Fruit fly (Drosophila melanogaster) whole organism, embryonic: ENCODE data around the gene CG17207.
A peak's percentile ranks its signal among the peaks of the same experiment; 100 is the strongest.

Source experiments
- Ada2b ChIP-seq: fragments of 200-800 bp; sonication (Bioruptor generic); IDR thresholded peaks from 2 replicates; pipeline ENCODE4 v1.3.6; 2022; ENCODE audit warnings: missing biosample characterization, missing genetic modification characterization
- Atf3 ChIP-seq: fragments of 200-800 bp; sonication (Bioruptor generic); optimal IDR thresholded peaks from 3 replicates; lab custom pipeline; 2016; ENCODE audit warnings: missing biosample characterization, missing genetic modification characterization
- Awh ChIP-seq: fragments of 200-800 bp; sonication (Bioruptor generic); IDR thresholded peaks from 2 replicates; pipeline ENCODE4, ENCODE4 v1.3.6; 2022; ENCODE audit warnings: missing biosample characterization, missing genetic modification characterization
- CG12769 ChIP-seq: fragments of 200-800 bp; sonication (Bioruptor generic); optimal IDR thresholded peaks from 2 replicates; lab custom pipeline; 2019; ENCODE audit warnings: missing biosample characterization, mild to moderate bottlenecking, missing genetic modification characterization, moderate library complexity
- CG1529 ChIP-seq: fragments of 200-800 bp; sonication (Bioruptor generic); optimal IDR thresholded peaks from 3 replicates; lab custom pipeline; 2018; ENCODE audit warnings: missing biosample characterization, missing genetic modification characterization
- CG1647 ChIP-seq: fragments of 200-800 bp; sonication (Bioruptor generic); optimal IDR thresholded peaks from 3 replicates; lab custom pipeline; 2016; ENCODE audit warnings: missing biosample characterization, missing genetic modification characterization
- CG2120 ChIP-seq: fragments of 200-800 bp; sonication (Bioruptor generic); optimal IDR thresholded peaks from 3 replicates; lab custom pipeline; 2016; ENCODE audit warnings: missing biosample characterization, missing genetic modification characterization
- CG2889 ChIP-seq: fragments of 200-800 bp; sonication (Bioruptor generic); IDR thresholded peaks from 3 replicates; pipeline ENCODE4 v1.3.6; 2022; ENCODE audit warnings: missing biosample characterization, missing genetic modification characterization
- CG30403 ChIP-seq: fragments of 200-800 bp; sonication (Bioruptor generic); optimal IDR thresholded peaks from 3 replicates; lab custom pipeline; 2016; ENCODE audit warnings: missing biosample characterization, missing genetic modification characterization
- CG32532 ChIP-seq: fragments of 200-800 bp; sonication (Bioruptor generic); IDR thresholded peaks from 2 replicates; pipeline ENCODE4 v1.3.6; 2022; ENCODE audit warnings: missing biosample characterization, missing genetic modification characterization
- CG4424 ChIP-seq: fragments of 200-800 bp; sonication (Bioruptor generic); optimal IDR thresholded peaks from 3 replicates; lab custom pipeline; 2016; ENCODE audit warnings: missing biosample characterization, missing genetic modification characterization
- CG4707 ChIP-seq: fragments of 200-800 bp; sonication (Bioruptor generic); optimal IDR thresholded peaks from 2 replicates; lab custom pipeline; 2018; ENCODE audit warnings: missing biosample characterization, mild to moderate bottlenecking, missing genetic modification characterization, moderate library complexity
- CG8281 ChIP-seq: fragments of 200-800 bp; sonication (Bioruptor generic); optimal IDR thresholded peaks from 2 replicates; lab custom pipeline; 2018; ENCODE audit warnings: missing biosample characterization, mild to moderate bottlenecking, missing genetic modification characterization, moderate library complexity
- CG8388 ChIP-seq: fragments of 200-800 bp; sonication (Bioruptor generic); optimal IDR thresholded peaks from 2 replicates; lab custom pipeline; 2019; ENCODE audit warnings: missing biosample characterization, mild to moderate bottlenecking, missing genetic modification characterization, moderate library complexity
- CG8944 ChIP-seq: fragments of 200-800 bp; sonication (Bioruptor generic); optimal IDR thresholded peaks from 3 replicates; lab custom pipeline; 2016; ENCODE audit warnings: missing biosample characterization, missing genetic modification characterization
- Deaf1 ChIP-seq: fragments of 200-800 bp; optimal IDR thresholded peaks from 3 replicates; lab custom pipeline; 2019; ENCODE audit warnings: missing biosample characterization, mild to moderate bottlenecking, missing genetic modification characterization, moderate library complexity
- E2f2 ChIP-seq: fragments of 200-800 bp; sonication (Bioruptor generic); IDR thresholded peaks from 2 replicates; pipeline ENCODE4 v1.3.6; 2022; ENCODE audit warnings: missing biosample characterization, missing genetic modification characterization
- Fer1 ChIP-seq: fragments of 200-800 bp; sonication (Bioruptor generic); optimal IDR thresholded peaks from 2 replicates; lab custom pipeline; 2017; ENCODE audit warnings: missing biosample characterization, mild to moderate bottlenecking, missing genetic modification characterization
- H2.0 ChIP-seq: fragments of 200-800 bp; sonication (Bioruptor generic); IDR thresholded peaks from 2 replicates; pipeline ENCODE4 v1.3.6; 2022; ENCODE audit warnings: missing biosample characterization, missing genetic modification characterization
- Hmx ChIP-seq: fragments of 200-800 bp; sonication (Bioruptor generic); optimal IDR thresholded peaks from 2 replicates; lab custom pipeline; 2016; ENCODE audit warnings: missing biosample characterization, missing genetic modification characterization
- MTF-1 ChIP-seq: fragments of 200-800 bp; sonication (Bioruptor generic); optimal IDR thresholded peaks from 2 replicates; lab custom pipeline; 2018; ENCODE audit warnings: missing biosample characterization, mild to moderate bottlenecking, missing genetic modification characterization, borderline replicate concordance
- Max ChIP-seq: fragments of 200-800 bp; sonication (Bioruptor generic); optimal IDR thresholded peaks from 2 replicates; lab custom pipeline; 2016; ENCODE audit warnings: missing biosample characterization, mild to moderate bottlenecking, missing genetic modification characterization
- Poxn ChIP-seq: fragments of 200-800 bp; sonication (Bioruptor generic); IDR thresholded peaks from 2 replicates; pipeline ENCODE4 v1.3.6; 2022; ENCODE audit warnings: missing biosample characterization, missing genetic modification characterization
- Rfx ChIP-seq: fragments of 200-800 bp; sonication (Bioruptor generic); IDR thresholded peaks from 2 replicates; pipeline ENCODE4 v1.3.6; 2022; ENCODE audit warnings: missing biosample characterization, missing genetic modification characterization
- cg ChIP-seq: fragments of 200-800 bp; sonication (Bioruptor generic); optimal IDR thresholded peaks from 3 replicates; lab custom pipeline; 2019; ENCODE audit warnings: missing biosample characterization, mild to moderate bottlenecking, missing genetic modification characterization, moderate library complexity
- chif ChIP-seq, 2 experiments: fragments of 200-800 bp; sonication (Bioruptor generic); optimal IDR thresholded peaks; 3 replicates each; lab custom pipeline; 2016; ENCODE audit warnings: missing biosample characterization in 2 of 2, missing genetic modification characterization in 2 of 2
- exex ChIP-seq: fragments of 200-800 bp; sonication (Bioruptor generic); optimal IDR thresholded peaks from 4 replicates; lab custom pipeline; 2018; ENCODE audit warnings: missing biosample characterization, mild to moderate bottlenecking, missing genetic modification characterization, moderate library complexity
- fd3F ChIP-seq: fragments of 200-800 bp; sonication (Bioruptor generic); optimal IDR thresholded peaks from 2 replicates; lab custom pipeline; 2018; ENCODE audit warnings: missing biosample characterization, mild to moderate bottlenecking, missing genetic modification characterization, moderate library complexity
- gro ChIP-seq: fragments of 200-800 bp; sonication (Bioruptor generic); optimal IDR thresholded peaks from 2 replicates; lab custom pipeline; 2016; ENCODE audit warnings: missing biosample characterization, missing genetic modification characterization
- kni ChIP-seq: fragments of 200-800 bp; sonication (Bioruptor generic); optimal IDR thresholded peaks from 3 replicates; lab custom pipeline; 2017; ENCODE audit warnings: mild to moderate bottlenecking, missing biosample characterization, missing genetic modification reagents, missing genetic modification characterization
- knrl ChIP-seq: fragments of 200-800 bp; sonication (Bioruptor generic); IDR thresholded peaks from 3 replicates; pipeline ENCODE4 v1.3.6; 2022; ENCODE audit warnings: missing biosample characterization, missing genetic modification characterization; ENCODE audit not compliant: partially characterized antibody
- onecut ChIP-seq: fragments of 200-800 bp; sonication (Bioruptor generic); IDR thresholded peaks from 2 replicates; pipeline ENCODE4 v1.3.6; 2022; ENCODE audit warnings: missing biosample characterization, missing genetic modification characterization
- phol ChIP-seq: fragments of 200-800 bp; sonication (Bioruptor generic); optimal IDR thresholded peaks from 3 replicates; lab custom pipeline; 2018; ENCODE audit warnings: missing biosample characterization, mild to moderate bottlenecking, missing genetic modification characterization, moderate library complexity
- pita ChIP-seq: fragments of 200-800 bp; sonication (Bioruptor generic); optimal IDR thresholded peaks from 2 replicates; lab custom pipeline; 2017; ENCODE audit warnings: missing biosample characterization, mild to moderate bottlenecking, missing genetic modification characterization
- pnt ChIP-seq: fragments of 200-800 bp; sonication (Bioruptor generic); optimal IDR thresholded peaks from 3 replicates; lab custom pipeline; 2016; ENCODE audit warnings: missing biosample characterization, missing genetic modification characterization
- pzg ChIP-seq: fragments of 200-800 bp; sonication (Bioruptor generic); optimal IDR thresholded peaks from 3 replicates; lab custom pipeline; 2018; ENCODE audit warnings: missing biosample characterization, mild to moderate bottlenecking, missing genetic modification characterization, moderate library complexity
- sens-2 ChIP-seq: fragments of 200-800 bp; sonication (Bioruptor generic); IDR thresholded peaks from 2 replicates; pipeline ENCODE4 v1.3.6; 2022; ENCODE audit warnings: missing biosample characterization, missing genetic modification characterization
- stc ChIP-seq: fragments of 200-800 bp; sonication (Bioruptor generic); IDR thresholded peaks from 2 replicates; pipeline ENCODE4 v1.3.6; 2022; ENCODE audit warnings: missing biosample characterization, missing genetic modification characterization
- tll ChIP-seq, 2 experiments: fragments of 200-800 bp in 1 of 2; fragments of >200 bp in 1 of 2; sonication (Bioruptor generic) in 1 of 2; optimal IDR thresholded peaks; 2 replicates each; lab custom pipeline; 2017 to 2019; ENCODE audit warnings: missing biosample characterization in 2 of 2, missing genetic modification characterization in 2 of 2, mild to moderate bottlenecking in 1 of 2, moderate library complexity in 1 of 2
- toy ChIP-seq: fragments of 200-800 bp; sonication (Bioruptor generic); IDR thresholded peaks from 2 replicates; pipeline ENCODE4 v1.3.6; 2022; ENCODE audit warnings: missing biosample characterization, missing genetic modification characterization
- wdn ChIP-seq: fragments of 200-800 bp; sonication (Bioruptor generic); IDR thresholded peaks from 2 replicates; pipeline ENCODE4 v1.3.6; 2022; ENCODE audit warnings: missing biosample characterization, missing genetic modification characterization

Gene CG17207

dm6 chr3R:12413274-12413958 lies 25.5 kb downstream of the CG17207 start, which contains the start of the genes Dip-C and pps (continued):
- TF ChIP-seq CG32532 (GFP tag; lab: Robert Waterston, UW) (no peak), fd3F (GFP tag; lab: Kevin White, UChicago) (no peak), CG8281 (tag; lab: Kevin White, UChicago) (no peak), wdn (no peak), chif (GFP tag; optimal IDR thresholded peaks at IDR 0.05; lab: Kevin White, UChicago) (no peak), cg (no peak), H2.0 (no peak), MTF-1 (GFP tag; lab: Kevin White, UChicago) (no peak), onecut (GFP tag; lab: Robert Waterston, UW) (no peak), CG12769 (tag; lab: Kevin White, UChicago) (no peak), gro (GFP tag; lab: Kevin White, UChicago) (no peak), phol (tag; lab: Kevin White, UChicago) (peak; percentile 46), Deaf1 (no peak), sens-2 (GFP tag; lab: Robert Waterston, UW) (no peak), exex (tag; lab: Kevin White, UChicago) (peak; percentile 59), knrl (GFP tag; lab: Robert Waterston, UW) (peak; percentile 76), CG2120 (GFP tag; lab: Kevin White, UChicago) (no peak), kni (GFP tag; lab: Kevin White, UChicago) (no peak), CG1647 (GFP tag; lab: Kevin White, UChicago) (no peak), CG2889 (GFP tag; lab: Robert Waterston, UW) (no peak), Hmx (GFP tag; lab: Kevin White, UChicago) (no peak), Poxn (GFP tag; lab: Robert Waterston, UW) (no peak), Ada2b (GFP tag; lab: Robert Waterston, UW) (no peak), pzg (GFP tag; lab: Kevin White, UChicago) (peak; percentile 69), pnt (no peak), CG30403 (GFP tag; lab: Kevin White, UChicago) (no peak), Rfx (GFP tag; lab: Robert Waterston, UW) (0 out of 2 replicates have a peak, but pooled peaks have one; percentile 12), pita (GFP tag; lab: Kevin White, UChicago) (no peak), E2f2 (GFP tag; lab: Robert Waterston, UW) (peak; percentile 20; the same call in 1 of the 2 replicates), Fer1 (GFP tag; lab: Kevin White, UChicago) (no peak), CG4424 (no peak), CG4707 (GFP tag; lab: Kevin White, UChicago) (no peak), Awh (no peak), Atf3 (GFP tag; lab: Kevin White, UChicago) (no peak), CG1529 (GFP tag; lab: Kevin White, UChicago) (no peak), stc (GFP tag; lab: Robert Waterston, UW) (no peak), CG8388 (GFP tag; lab: Kevin White, UChicago) (no peak), toy (GFP tag; lab: Robert Waterston, UW) (no peak)

dm6 chr3R:12411449-12411848 lies 27.5 kb downstream of the CG17207 start:
- TF ChIP-seq exex (tag; lab: Kevin White, UChicago) (peak; percentile 59), Max (no peak), CG8944 (GFP tag; lab: Kevin White, UChicago) (no peak), tll (GFP tag; optimal IDR thresholded peaks at IDR 0.05; lab: Kevin White, UChicago) (no peak)
